Fruit fly (Drosophila melanogaster) whole organism, embryonic: ENCODE data around the gene hydra.

Source experiments
- Blimp-1 ChIP-seq: fragments of 200-800 bp; sonication (Bioruptor generic); optimal IDR thresholded peaks from 3 replicates; lab custom pipeline; 2018; ENCODE audit warnings: missing biosample characterization, missing genetic modification characterization, mild to moderate bottlenecking, moderate library complexity, missing genetic modification reagents
- CG10654 ChIP-seq: fragments of 200-800 bp; sonication (Bioruptor generic); optimal IDR thresholded peaks from 2 replicates; lab custom pipeline; 2016; ENCODE audit warnings: missing biosample characterization, missing genetic modification characterization
- CG11696 ChIP-seq: fragments of 200-800 bp; sonication (Bioruptor generic); IDR thresholded peaks from 2 replicates; pipeline ENCODE4 v1.3.6; 2022; ENCODE audit warnings: missing biosample characterization, missing genetic modification characterization
- CG12769 ChIP-seq: fragments of 200-800 bp; sonication (Bioruptor generic); optimal IDR thresholded peaks from 2 replicates; lab custom pipeline; 2019; ENCODE audit warnings: missing biosample characterization, mild to moderate bottlenecking, missing genetic modification characterization, moderate library complexity
- CG13123 ChIP-seq: fragments of 200-800 bp; sonication (Bioruptor generic); optimal IDR thresholded peaks from 2 replicates; lab custom pipeline; 2016; ENCODE audit warnings: missing biosample characterization, missing genetic modification characterization
- CG13894 ChIP-seq: fragments of 200-800 bp; sonication (Bioruptor generic); optimal IDR thresholded peaks from 3 replicates; lab custom pipeline; 2018; ENCODE audit warnings: missing biosample characterization, mild to moderate bottlenecking, missing genetic modification characterization, moderate library complexity
- CG14050 ChIP-seq: fragments of 200-800 bp; sonication (Bioruptor generic); IDR thresholded peaks from 3 replicates; pipeline ENCODE4 v1.3.6; 2022; ENCODE audit warnings: missing biosample characterization, missing genetic modification characterization
- CG1602 ChIP-seq: fragments of 200-800 bp; sonication (Bioruptor generic); optimal IDR thresholded peaks from 3 replicates; lab custom pipeline; 2016; ENCODE audit warnings: missing biosample characterization, missing genetic modification characterization
- CG16779 ChIP-seq: fragments of 200-800 bp; sonication (Bioruptor generic); IDR thresholded peaks from 2 replicates; pipeline ENCODE4 v1.3.6; 2022; ENCODE audit warnings: missing biosample characterization, missing genetic modification characterization
- CG17912 ChIP-seq: fragments of 200-800 bp; sonication (Bioruptor generic); optimal IDR thresholded peaks from 2 replicates; lab custom pipeline; 2018; ENCODE audit warnings: missing biosample characterization, mild to moderate bottlenecking, missing genetic modification characterization
- CG31388 ChIP-seq: fragments of 200-800 bp; sonication (Bioruptor generic); optimal IDR thresholded peaks from 2 replicates; lab custom pipeline; 2016; ENCODE audit warnings: missing biosample characterization, missing genetic modification characterization
- CG32772 ChIP-seq: fragments of 200-800 bp; sonication (Bioruptor generic); IDR thresholded peaks from 2 replicates; pipeline ENCODE4 v1.3.6; 2022; ENCODE audit warnings: missing biosample characterization, missing genetic modification characterization
- CG34422 ChIP-seq: fragments of 200-800 bp; sonication (Bioruptor generic); IDR thresholded peaks from 3 replicates; pipeline ENCODE4 v1.3.6; 2022; ENCODE audit warnings: missing biosample characterization, missing genetic modification characterization
- CG3847 ChIP-seq: fragments of 200-800 bp; sonication (Bioruptor generic); IDR thresholded peaks from 2 replicates; pipeline ENCODE4 v1.3.6; 2022; ENCODE audit warnings: missing biosample characterization, missing genetic modification characterization
- CG4617 ChIP-seq: fragments of 200-800 bp; sonication (Bioruptor generic); optimal IDR thresholded peaks from 3 replicates; lab custom pipeline; 2016; ENCODE audit warnings: missing biosample characterization, missing genetic modification characterization, borderline replicate concordance
- CG6254 ChIP-seq: fragments of 200-800 bp; sonication (Bioruptor generic); optimal IDR thresholded peaks from 3 replicates; lab custom pipeline; 2017; ENCODE audit warnings: mild to moderate bottlenecking, missing biosample characterization, missing genetic modification reagents, missing genetic modification characterization
- CG6813 ChIP-seq: fragments of 200-800 bp; sonication (Bioruptor generic); optimal IDR thresholded peaks from 2 replicates; lab custom pipeline; 2017; ENCODE audit warnings: missing biosample characterization, missing genetic modification characterization, mild to moderate bottlenecking, moderate library complexity, missing genetic modification reagents
- CG7987 ChIP-seq: fragments of 200-800 bp; sonication (Bioruptor generic); optimal IDR thresholded peaks from 2 replicates; lab custom pipeline; 2018; ENCODE audit warnings: missing biosample characterization, mild to moderate bottlenecking, missing genetic modification characterization, moderate library complexity
- CG9609 ChIP-seq: fragments of 200-800 bp; sonication (Bioruptor generic); optimal IDR thresholded peaks from 3 replicates; lab custom pipeline; 2016; ENCODE audit warnings: missing biosample characterization, missing genetic modification characterization
- CG9817 ChIP-seq: fragments of 200-800 bp; sonication (Bioruptor generic); optimal IDR thresholded peaks from 2 replicates; lab custom pipeline; 2018; ENCODE audit warnings: missing biosample characterization, mild to moderate bottlenecking, missing genetic modification characterization, moderate library complexity
- Dek ChIP-seq: fragments of 200-800 bp; sonication (Bioruptor generic); optimal IDR thresholded peaks from 3 replicates; lab custom pipeline; 2019; ENCODE audit warnings: missing biosample characterization, mild to moderate bottlenecking, missing genetic modification characterization, moderate library complexity
- Dip2 ChIP-seq: fragments of 200-800 bp; sonication (Bioruptor generic); IDR thresholded peaks from 2 replicates; pipeline ENCODE4 v1.3.6; 2022; ENCODE audit warnings: missing biosample characterization, missing genetic modification characterization
- Drgx ChIP-seq: fragments of 200-800 bp; sonication (Bioruptor generic); IDR thresholded peaks from 2 replicates; pipeline ENCODE4 v1.3.6; 2022; ENCODE audit warnings: missing biosample characterization, missing genetic modification characterization
- HLH54F ChIP-seq: fragments of 200-800 bp; sonication (Bioruptor generic); optimal IDR thresholded peaks from 3 replicates; lab custom pipeline; 2016; ENCODE audit warnings: missing biosample characterization, missing genetic modification characterization
- Hand ChIP-seq: fragments of 200-800 bp; sonication (Bioruptor generic); optimal IDR thresholded peaks from 2 replicates; lab custom pipeline; 2017; ENCODE audit warnings: mild to moderate bottlenecking, missing biosample characterization, missing genetic modification reagents, missing genetic modification characterization
- Hey ChIP-seq: fragments of 200-800 bp; sonication (Bioruptor generic); optimal IDR thresholded peaks from 3 replicates; lab custom pipeline; 2018; ENCODE audit warnings: missing biosample characterization, mild to moderate bottlenecking, missing genetic modification characterization
- Nf-YA ChIP-seq: fragments of 200-800 bp; sonication (Bioruptor generic); IDR thresholded peaks from 2 replicates; pipeline ENCODE4 v1.3.6; 2022; ENCODE audit warnings: missing biosample characterization, missing genetic modification characterization
- Ptx1 ChIP-seq: fragments of 200-800 bp; sonication (Bioruptor generic); IDR thresholded peaks from 2 replicates; pipeline ENCODE4 v1.3.6; 2022; ENCODE audit warnings: missing biosample characterization, missing genetic modification characterization
- Rx ChIP-seq: fragments of 200-800 bp; sonication (Bioruptor generic); IDR thresholded peaks from 2 replicates; pipeline ENCODE4 v1.3.6; 2022; ENCODE audit warnings: missing biosample characterization, missing genetic modification characterization
- Sin3A ChIP-seq: fragments of >200 bp; optimal IDR thresholded peaks from 2 replicates; lab custom pipeline; 2018
- Sox100B ChIP-seq: fragments of 200-800 bp; sonication (Bioruptor generic); optimal IDR thresholded peaks from 3 replicates; lab custom pipeline; 2018; ENCODE audit warnings: missing biosample characterization, mild to moderate bottlenecking, missing genetic modification characterization
- Usf ChIP-seq: fragments of 200-800 bp; sonication (Bioruptor generic); optimal IDR thresholded peaks from 2 replicates; lab custom pipeline; 2017; ENCODE audit warnings: missing genotype, missing biosample characterization, missing genetic modification characterization
- bcd ChIP-seq: fragments of 200-800 bp; sonication (Bioruptor generic); optimal IDR thresholded peaks from 2 replicates; lab custom pipeline; 2017; ENCODE audit warnings: missing biosample characterization, mild to moderate bottlenecking, missing genetic modification characterization
- bigmax ChIP-seq: fragments of 200-800 bp; sonication (Bioruptor generic); optimal IDR thresholded peaks from 2 replicates; lab custom pipeline; 2018; ENCODE audit warnings: missing biosample characterization, mild to moderate bottlenecking, missing genetic modification characterization
- chif ChIP-seq, 2 experiments: fragments of 200-800 bp; sonication (Bioruptor generic); optimal IDR thresholded peaks; 3 replicates each; lab custom pipeline; 2016; ENCODE audit warnings: missing biosample characterization in 2 of 2, missing genetic modification characterization in 2 of 2
- danr ChIP-seq: fragments of 200-800 bp; sonication (Bioruptor generic); IDR thresholded peaks from 2 replicates; pipeline ENCODE4 v1.3.6; 2022; ENCODE audit warnings: missing biosample characterization, missing genetic modification characterization
- dm ChIP-seq: fragments of 200-800 bp; sonication (Bioruptor generic); optimal IDR thresholded peaks from 3 replicates; lab custom pipeline; 2016; ENCODE audit warnings: missing biosample characterization, missing genetic modification characterization
- dmrt11E ChIP-seq: fragments of 200-800 bp; sonication (Bioruptor generic); optimal IDR thresholded peaks from 3 replicates; lab custom pipeline; 2018; ENCODE audit warnings: missing biosample characterization, mild to moderate bottlenecking, missing genetic modification characterization, moderate library complexity
- emc ChIP-seq: fragments of 200-800 bp; sonication (Bioruptor generic); optimal IDR thresholded peaks from 2 replicates; lab custom pipeline; 2016; ENCODE audit warnings: missing biosample characterization, missing genetic modification characterization
- eve ChIP-seq, 2 experiments: fragments of >200 bp; optimal IDR thresholded peaks; 2 replicates each; lab custom pipeline; 2017; ENCODE audit warnings: missing biosample characterization in 2 of 2, missing genetic modification characterization in 2 of 2
- grn ChIP-seq: fragments of 200-800 bp; sonication (Bioruptor generic); optimal IDR thresholded peaks from 3 replicates; lab custom pipeline; 2017; ENCODE audit warnings: missing biosample characterization, missing genetic modification characterization
- ind ChIP-seq: fragments of 200-800 bp; sonication (Bioruptor generic); optimal IDR thresholded peaks from 3 replicates; lab custom pipeline; 2016; ENCODE audit warnings: missing biosample characterization, missing genetic modification characterization
- lilli ChIP-seq: fragments of 200-800 bp; sonication (Bioruptor generic); optimal IDR thresholded peaks from 3 replicates; lab custom pipeline; 2016; ENCODE audit warnings: missing biosample characterization, missing genetic modification characterization
- luna ChIP-seq: fragments of 200-800 bp; sonication (Bioruptor generic); optimal IDR thresholded peaks from 2 replicates; lab custom pipeline; 2016; ENCODE audit warnings: missing biosample characterization, missing genetic modification characterization
- maf-S ChIP-seq: fragments of 200-800 bp; sonication (Bioruptor generic); optimal IDR thresholded peaks from 2 replicates; lab custom pipeline; 2016; ENCODE audit warnings: missing biosample characterization, missing genetic modification characterization
- run ChIP-seq: fragments of 200-800 bp; sonication (Bioruptor generic); optimal IDR thresholded peaks from 3 replicates; lab custom pipeline; 2018; ENCODE audit warnings: missing biosample characterization, mild to moderate bottlenecking, missing genetic modification characterization
- sens ChIP-seq: fragments of 200-800 bp; sonication (Bioruptor generic); peaks from one replicate; lab custom pipeline; 2016; ENCODE audit warnings: missing biosample characterization, missing genetic modification characterization
- slp2 ChIP-seq: fragments of 200-800 bp; sonication (Bioruptor generic); optimal IDR thresholded peaks from 2 replicates; lab custom pipeline; 2016; ENCODE audit warnings: missing biosample characterization, missing genetic modification characterization
- sob ChIP-seq: fragments of 200-800 bp; sonication (Bioruptor generic); IDR thresholded peaks from 2 replicates; pipeline ENCODE4 v1.3.6; 2022; ENCODE audit warnings: missing biosample characterization, missing genetic modification characterization
- tio ChIP-seq: fragments of 200-800 bp; sonication (Bioruptor generic); optimal IDR thresholded peaks from 2 replicates; lab custom pipeline; 2017; ENCODE audit warnings: missing biosample characterization, missing genetic modification characterization, inconsistent platforms
- unpg ChIP-seq: fragments of 200-800 bp; sonication (Bioruptor generic); optimal IDR thresholded peaks from 3 replicates; lab custom pipeline; 2018; ENCODE audit warnings: missing biosample characterization, mild to moderate bottlenecking, missing genetic modification characterization, moderate library complexity
- vvl ChIP-seq: fragments of 200-800 bp; sonication (Bioruptor generic); IDR thresholded peaks from 2 replicates; pipeline ENCODE4 v1.3.6; 2022; ENCODE audit warnings: missing biosample characterization, missing genetic modification characterization
- wek ChIP-seq: fragments of 200-800 bp; sonication (Bioruptor generic); optimal IDR thresholded peaks from 3 replicates; lab custom pipeline; 2018; ENCODE audit warnings: missing biosample characterization, mild to moderate bottlenecking, missing genetic modification characterization, moderate library complexity
- yki ChIP-seq: fragments of >200 bp; optimal IDR thresholded peaks from 3 replicates; lab custom pipeline; 2018

The hydra gene

DNA sequence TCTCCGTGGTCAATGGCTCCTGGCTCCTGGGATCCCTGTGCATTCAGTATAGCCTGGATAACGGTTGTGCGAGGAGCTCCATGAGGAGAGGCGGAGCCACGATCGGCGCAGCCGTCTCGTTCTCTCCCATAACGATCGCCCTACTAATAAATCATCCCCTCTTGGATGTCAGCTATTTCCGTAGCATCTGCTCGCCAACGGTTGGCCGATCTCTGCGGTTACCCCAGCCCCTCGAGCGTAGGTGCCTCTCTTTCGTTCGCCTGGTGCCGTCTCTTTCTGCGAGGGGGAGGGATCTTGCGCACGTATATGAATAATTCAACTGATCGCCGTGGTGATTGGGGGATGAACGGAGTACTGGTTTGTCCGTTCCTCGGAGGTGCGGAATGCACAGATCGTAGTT is 13.6 kb upstream of the hydra start, which contains the start of gene run (continued):
- TF ChIP-seq CG13894 (tag; lab: Kevin White, UChicago) (no peak), luna (GFP tag; lab: Kevin White, UChicago) (no peak), Ptx1 (GFP tag; lab: Robert Waterston, UW) (no peak), CG10654 (GFP tag; lab: Kevin White, UChicago) (no peak), wek (GFP tag; lab: Kevin White, UChicago) (no peak), Drgx (GFP tag; lab: Robert Waterston, UW) (no peak), Hey (tag; lab: Kevin White, UChicago) (no peak), Hand (GFP tag; lab: Kevin White, UChicago) (no peak), CG3847 (GFP tag; lab: Robert Waterston, UW) (no peak), emc (GFP tag; lab: Kevin White, UChicago) (no peak), CG12769 (tag; lab: Kevin White, UChicago) (no peak), dmrt11E (tag; lab: Kevin White, UChicago) (no peak), CG6813 (GFP tag; lab: Kevin White, UChicago) (no peak), grn (no peak), chif (GFP tag; optimal IDR thresholded peaks at IDR 0.05; lab: Kevin White, UChicago) (no peak), slp2 (GFP tag; lab: Kevin White, UChicago) (no peak), bigmax (GFP tag; lab: Kevin White, UChicago) (no peak), Dip2 (GFP tag; lab: Robert Waterston, UW) (no peak), CG9817 (tag; lab: Kevin White, UChicago) (no peak), Dek (no peak), CG11696 (GFP tag; lab: Robert Waterston, UW) (no peak), HLH54F (GFP tag; lab: Kevin White, UChicago) (no peak), Sin3A (lab: Kevin White, UChicago) (no peak), Sox100B (GFP tag; lab: Kevin White, UChicago) (no peak), CG32772 (no peak), CG13123 (GFP tag; lab: Kevin White, UChicago) (no peak), Blimp-1 (GFP tag; lab: Kevin White, UChicago) (no peak), CG6254 (GFP tag; lab: Kevin White, UChicago) (no peak), CG34422 (GFP tag; lab: Robert Waterston, UW) (0 out of 3 replicates have a peak, but pooled peaks have one; percentile 23), dm (GFP tag; lab: Kevin White, UChicago) (no peak), tio (GFP tag; lab: Kevin White, UChicago) (no peak), CG1602 (GFP tag; lab: Kevin White, UChicago) (no peak), CG7987 (GFP tag; lab: Kevin White, UChicago) (no peak), sob (GFP tag; lab: Robert Waterston, UW) (no peak), danr (GFP tag; lab: Robert Waterston, UW) (no peak), lilli (no peak), CG31388 (no peak), vvl (GFP tag; lab: Robert Waterston, UW) (peak; percentile 49; the same call in 1 of the 2 replicates), CG4617 (GFP tag; lab: Kevin White, UChicago) (no peak), Rx (no peak), maf-S (no peak), CG17912 (GFP tag; lab: Kevin White, UChicago) (no peak), CG14050 (GFP tag; lab: Robert Waterston, UW) (no peak), bcd (no peak), Nf-YA (GFP tag; lab: Robert Waterston, UW) (peak; percentile 69), run (tag; lab: Kevin White, UChicago) (peak; percentile 29), ind (no peak), CG16779 (GFP tag; lab: Robert Waterston, UW) (no peak), unpg (GFP tag; lab: Kevin White, UChicago) (no peak), CG9609 (GFP tag; lab: Kevin White, UChicago) (no peak), sens (GFP tag; lab: Kevin White, UChicago) (no peak), yki (no peak), eve (GFP tag; optimal IDR thresholded peaks at IDR 0.05; lab: Kevin White, UChicago) (no peak), Usf (GFP tag; lab: Kevin White, UChicago) (no peak)
